Worm (Caenorhabditis elegans) whole organism, L1 larva: Measurements from ENCODE around the gene ptr-24.

Experiments
- F16B12.6 ChIP-seq: fragments of 150-350 bp; optimal IDR thresholded peaks from 2 replicates; lab custom pipeline; 2014; ENCODE audit warnings: missing biosample characterization, missing genetic modification characterization
- Y116A8C.19 ChIP-seq: sonication (generic microtip); optimal IDR thresholded peaks from 2 replicates; lab custom pipeline; 2016; ENCODE audit warnings: missing compliant biosample characterization, missing genetic modification characterization, borderline replicate concordance
- aha-1 ChIP-seq: fragments of 150-350 bp; optimal IDR thresholded peaks from 2 replicates; lab custom pipeline; 2014; ENCODE audit warnings: missing biosample characterization, missing genetic modification characterization
- ama-1 ChIP-seq: fragments of 150-350 bp; optimal IDR thresholded peaks from 2 replicates; lab custom pipeline; 2014
- blmp-1 ChIP-seq: fragments of 150-350 bp; optimal IDR thresholded peaks from 2 replicates; lab custom pipeline; 2014; ENCODE audit warnings: missing biosample characterization, missing genetic modification characterization
- ceh-63 ChIP-seq: fragments of 200-800 bp; sonication (Bioruptor generic); optimal IDR thresholded peaks from 2 replicates; lab custom pipeline; 2018; ENCODE audit warnings: mild to moderate bottlenecking, missing genetic modification characterization, missing compliant biosample characterization
- ceh-8 ChIP-seq: fragments of 200-800 bp; sonication (Bioruptor generic); optimal IDR thresholded peaks from 2 replicates; lab custom pipeline; 2018; ENCODE audit warnings: mild to moderate bottlenecking, missing genetic modification characterization, moderate library complexity, missing compliant biosample characterization
- ceh-88 ChIP-seq: fragments of 200-800 bp; sonication (Bioruptor generic); IDR thresholded peaks from 2 replicates; pipeline ENCODE4 v1.3.6; 2022; ENCODE audit warnings: missing genetic modification characterization, missing compliant biosample characterization
- dsc-1 ChIP-seq: sonication (generic microtip); optimal IDR thresholded peaks from 2 replicates; lab custom pipeline; 2016; ENCODE audit warnings: mild to moderate bottlenecking, missing genetic modification characterization, missing compliant biosample characterization
- efl-1 ChIP-seq, 4 experiments: fragments of 150-350 bp; optimal IDR thresholded peaks in 3 of 4; peaks in 1 of 4; 1 replicate in 1 of 4; 2 replicates in 3 of 4; lab custom pipeline; 2014; ENCODE audit warnings: missing biosample characterization in 2 of 4, missing genetic modification characterization in 2 of 4, missing genetic modification reagents in 2 of 4
- fkh-10 ChIP-seq: sonication (generic microtip); optimal IDR thresholded peaks from 2 replicates; lab custom pipeline; 2017; ENCODE audit warnings: missing biosample characterization, missing genetic modification reagents, missing genetic modification characterization
- fkh-4 ChIP-seq: sonication (generic microtip); optimal IDR thresholded peaks from 2 replicates; lab custom pipeline; 2016; ENCODE audit warnings: missing compliant biosample characterization, missing genetic modification characterization, borderline replicate concordance
- fkh-8 ChIP-seq: sonication (generic microtip); optimal IDR thresholded peaks from 2 replicates; lab custom pipeline; 2016; ENCODE audit warnings: mild to moderate bottlenecking, missing genetic modification characterization, missing compliant biosample characterization
- grh-1 ChIP-seq: fragments of 200-800 bp; sonication (Bioruptor generic); IDR thresholded peaks from 2 replicates; pipeline ENCODE4 v1.3.6; 2022; ENCODE audit warnings: missing genetic modification reagents, missing genetic modification characterization, missing compliant biosample characterization
- hlh-17 ChIP-seq: fragments of 200-800 bp; sonication (Bioruptor generic); optimal IDR thresholded peaks from 2 replicates; lab custom pipeline; 2018; ENCODE audit warnings: missing genetic modification characterization, mild to moderate bottlenecking, missing compliant biosample characterization, moderate library complexity, borderline replicate concordance
- isw-1 ChIP-seq: fragments of 200-800 bp; sonication (Bioruptor generic); IDR thresholded peaks from 2 replicates; pipeline ENCODE4 v1.3.6; 2022; ENCODE audit warnings: missing genetic modification characterization, missing compliant biosample characterization
- jun-1 ChIP-seq: fragments of 150-350 bp; optimal IDR thresholded peaks from 2 replicates; lab custom pipeline; 2014; ENCODE audit warnings: missing biosample characterization, missing genetic modification reagents, missing genetic modification characterization
- lin-13 ChIP-seq: fragments of 150-350 bp; optimal IDR thresholded peaks from 2 replicates; lab custom pipeline; 2014; ENCODE audit warnings: missing biosample characterization, missing genetic modification reagents, missing genetic modification characterization
- lin-14 ChIP-seq: fragments of 200-800 bp; sonication (Bioruptor generic); optimal IDR thresholded peaks from 2 replicates; lab custom pipeline; 2018; ENCODE audit warnings: mild to moderate bottlenecking, missing genetic modification characterization, moderate library complexity, missing compliant biosample characterization
- lir-3 ChIP-seq: sonication (generic microtip); optimal IDR thresholded peaks from 2 replicates; lab custom pipeline; 2016; ENCODE audit warnings: mild to moderate bottlenecking, missing genetic modification characterization, moderate library complexity, missing compliant biosample characterization; ENCODE audit not compliant: poor library complexity
- mef-2 ChIP-seq: fragments of 150-350 bp; optimal IDR thresholded peaks from 2 replicates; lab custom pipeline; 2014; ENCODE audit warnings: missing biosample characterization, missing genetic modification characterization
- mep-1 ChIP-seq: fragments of 150-350 bp; optimal IDR thresholded peaks from 2 replicates; lab custom pipeline; 2014; ENCODE audit warnings: missing biosample characterization, missing genetic modification characterization
- nhr-11 ChIP-seq: fragments of 150-350 bp; optimal IDR thresholded peaks from 2 replicates; lab custom pipeline; 2014; ENCODE audit warnings: missing biosample characterization, missing genetic modification characterization
- nhr-12 ChIP-seq: sonication (generic microtip); optimal IDR thresholded peaks from 2 replicates; lab custom pipeline; 2017; ENCODE audit warnings: missing biosample characterization, missing genetic modification characterization
- nhr-237 ChIP-seq: fragments of 150-350 bp; optimal IDR thresholded peaks from 2 replicates; lab custom pipeline; 2014; ENCODE audit warnings: missing biosample characterization, missing genetic modification characterization
- nhr-71 ChIP-seq: sonication (generic microtip); optimal IDR thresholded peaks from 2 replicates; lab custom pipeline; 2016; ENCODE audit warnings: mild to moderate bottlenecking, missing genetic modification characterization, moderate library complexity, missing compliant biosample characterization
- pax-3 ChIP-seq: fragments of 200-800 bp; sonication (Bioruptor generic); optimal IDR thresholded peaks from 2 replicates; lab custom pipeline; 2018; ENCODE audit warnings: mild to moderate bottlenecking, missing genetic modification characterization, moderate library complexity, missing compliant biosample characterization
- rnt-1 ChIP-seq: sonication (generic microtip); optimal IDR thresholded peaks from 2 replicates; lab custom pipeline; 2016; ENCODE audit warnings: mild to moderate bottlenecking, missing genetic modification characterization, moderate library complexity, missing compliant biosample characterization
- snpc-4 ChIP-seq: fragments of 150-350 bp; optimal IDR thresholded peaks from 2 replicates; lab custom pipeline; 2014; ENCODE audit warnings: missing biosample characterization, missing genetic modification characterization
- sup-37 ChIP-seq: fragments of 200-800 bp; sonication (Bioruptor generic); optimal IDR thresholded peaks from 2 replicates; lab custom pipeline; 2018; ENCODE audit warnings: mild to moderate bottlenecking, missing genetic modification characterization, missing compliant biosample characterization
- swsn-7 ChIP-seq: sonication (generic microtip); optimal IDR thresholded peaks from 2 replicates; lab custom pipeline; 2016; ENCODE audit warnings: missing genetic modification characterization, missing compliant biosample characterization
- tbx-2 ChIP-seq: sonication (generic microtip); optimal IDR thresholded peaks from 2 replicates; lab custom pipeline; 2016; ENCODE audit warnings: missing genetic modification characterization, missing compliant biosample characterization
- tlp-1 ChIP-seq: fragments of 150-350 bp; optimal IDR thresholded peaks from 2 replicates; lab custom pipeline; 2014; ENCODE audit warnings: missing biosample characterization, missing genetic modification characterization
- unc-130 ChIP-seq: fragments of 150-350 bp; optimal IDR thresholded peaks from 2 replicates; lab custom pipeline; 2017; ENCODE audit warnings: missing biosample characterization, missing genetic modification characterization, inconsistent platforms
- unc-62 ChIP-seq: fragments of 150-350 bp; optimal IDR thresholded peaks from 2 replicates; lab custom pipeline; 2014; ENCODE audit warnings: missing biosample characterization, missing genetic modification reagents, missing genetic modification characterization
- unc-98 ChIP-seq: fragments of 200-800 bp; sonication (Bioruptor generic); IDR thresholded peaks from 2 replicates; pipeline ENCODE4 v1.3.6; 2022; ENCODE audit warnings: missing genetic modification characterization, missing compliant biosample characterization
- xbp-1 ChIP-seq: sonication (generic microtip); optimal IDR thresholded peaks from 2 replicates; lab custom pipeline; 2016; ENCODE audit warnings: missing genetic modification characterization, missing compliant biosample characterization
- zag-1 ChIP-seq: fragments of 150-350 bp; optimal IDR thresholded peaks from 2 replicates; lab custom pipeline; 2014; ENCODE audit warnings: missing biosample characterization, missing genetic modification characterization
- ztf-11 ChIP-seq, 2 experiments: sonication (generic microtip); optimal IDR thresholded peaks; 2 replicates each; lab custom pipeline; 2016 to 2017; ENCODE audit warnings: missing genetic modification characterization in 2 of 2, missing biosample characterization in 1 of 2, missing compliant biosample characterization in 1 of 2
- ztf-4 ChIP-seq: fragments of 150-350 bp; optimal IDR thresholded peaks from 2 replicates; lab custom pipeline; 2014; ENCODE audit warnings: missing biosample characterization, missing genetic modification characterization

The ptr-24 gene

ce11 chrX:13293023-13293422, 44.8 kb upstream of the ptr-24 start:
- TF ChIP-seq isw-1 (no peak), xbp-1 (tag; lab: Kevin White, UChicago) (no peak), nhr-11 (tag; lab: Kevin White, UChicago) (no peak)

ce11 chrX:13294669-13295068, 43.2 kb upstream of the ptr-24 start, which contains the start of gene srd-36:
srd-36 (minus strand) TSS chrX:13294769.
- TF ChIP-seq ztf-11 (tag; optimal IDR thresholded peaks at IDR 0.05; lab: Kevin White, UChicago) (no peak), F16B12.6 (no peak), ceh-63 (GFP tag; lab: Kevin White, UChicago) (no peak), mef-2 (tag; lab: Kevin White, UChicago) (no peak), fkh-4 (tag; lab: Kevin White, UChicago) (no peak)

ce11 chrX:13300503-13300902, 37.3 kb upstream of the ptr-24 start, which contains the start of gene srd-39:
srd-39 (minus strand) TSS chrX:13300603.
- TF ChIP-seq efl-1 (optimal IDR thresholded peaks at IDR 0.05; lab: Kevin White, UChicago), result no peak
- peak in 1 of 2 experiments; percentile 74 for TF ChIP-seq efl-1 (GFP tag; optimal IDR thresholded peaks at IDR 0.05 in 1 of 2; lab: Kevin White, UChicago)
- no peak for TF ChIP-seq tbx-2 (tag; lab: Kevin White, UChicago)

DNA sequence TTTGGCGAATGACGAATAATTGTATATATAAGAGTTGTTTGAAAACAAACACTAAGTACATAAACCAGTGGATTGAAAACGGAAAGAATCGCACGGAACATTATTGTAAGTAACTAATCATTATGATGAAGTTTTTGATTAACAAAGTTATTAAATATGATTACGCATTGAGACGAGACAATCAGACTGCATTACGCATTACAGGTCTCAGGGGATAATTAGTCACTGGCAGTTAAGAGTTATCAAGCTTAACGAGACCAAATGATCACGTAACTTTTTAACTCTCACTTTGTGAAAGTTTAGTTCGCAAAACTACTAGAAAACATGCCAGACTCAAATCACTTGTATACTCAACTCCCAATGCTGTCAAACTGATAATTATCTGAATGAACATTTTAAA, 34.5 kb upstream of the ptr-24 start, which contains the start of gene srd-42:
srd-42 (minus strand) TSS at position 101 of the 400 bp plus-strand sequence.
- TF ChIP-seq ceh-8 (GFP tag; lab: Kevin White, UChicago), result peak; percentile 69
- TF ChIP-seq hlh-17 (GFP tag; lab: Kevin White, UChicago), result no peak

- TF ChIP-seq fkh-10 (GFP tag; lab: Kevin White, UChicago) (no peak), ceh-8 (GFP tag; lab: Kevin White, UChicago) (peak; percentile 33), nhr-237 (tag; lab: Kevin White, UChicago) (no peak), lir-3 (tag; lab: Kevin White, UChicago) (no peak), pax-3 (tag; lab: Kevin White, UChicago) (no peak), nhr-71 (no peak), rnt-1 (tag; lab: Kevin White, UChicago) (no peak)
Observed at ce11 chrX:13305779-13306178, 32.0 kb upstream of the ptr-24 start, which contains the start of gene srd-43. srd-43 (minus strand) TSS chrX:13305844.

- TF ChIP-seq zag-1 (tag; lab: Kevin White, UChicago), result no peak
- TF ChIP-seq efl-1 (optimal IDR thresholded peaks at IDR 0.05; lab: Kevin White, UChicago), result peak; percentile 32 to 46
- TF ChIP-seq efl-1 (GFP tag; optimal IDR thresholded peaks at IDR 0.05 in 1 of 2; lab: Kevin White, UChicago), result peak in 1 of 2 experiments; percentile 91
- no peak for TF ChIP-seq aha-1 (tag; lab: Kevin White, UChicago)
- TF ChIP-seq unc-130, result peak; percentile 78
- TF ChIP-seq snpc-4 (tag; lab: Kevin White, UChicago), result peak; percentile 26
- peak; percentile 88 for TF ChIP-seq lin-14
- TF ChIP-seq isw-1, result peak; percentile 25; the same call in 1 of the 2 replicates
- TF ChIP-seq unc-98 (GFP tag; lab: Robert Waterston, UW), result no peak
- TF ChIP-seq blmp-1 (tag; lab: Kevin White, UChicago), result peak; percentile 58
- TF ChIP-seq sup-37 (GFP tag; lab: Kevin White, UChicago), result peak; percentile 7
- peak; percentile 81 for TF ChIP-seq swsn-7 (tag; lab: Kevin White, UChicago)
- TF ChIP-seq ztf-11 (tag; optimal IDR thresholded peaks at IDR 0.05; lab: Kevin White, UChicago), result peak in 1 of 2 experiments; percentile 63
- no peak for TF ChIP-seq unc-62 (GFP tag; lab: Kevin White, UChicago)
- TF ChIP-seq fkh-8 (tag; lab: Kevin White, UChicago), result peak; percentile 80
- no peak for TF ChIP-seq ama-1 (lab: Kevin White, UChicago)
- TF ChIP-seq fkh-10 (GFP tag; lab: Kevin White, UChicago), result peak; percentile 51
- TF ChIP-seq ceh-88 (GFP tag; lab: Robert Waterston, UW), result no peak; the same call in 1 of the 2 replicates
- TF ChIP-seq tbx-2 (tag; lab: Kevin White, UChicago), result peak; percentile 72
- TF ChIP-seq nhr-12, result no peak
- peak; percentile 84 for TF ChIP-seq dsc-1 (tag; lab: Kevin White, UChicago)
- peak; percentile 66 for TF ChIP-seq lin-13 (GFP tag; lab: Kevin White, UChicago)
- no peak for TF ChIP-seq tlp-1 (tag; lab: Kevin White, UChicago)
- TF ChIP-seq mep-1 (tag; lab: Kevin White, UChicago), result peak; percentile 91
- TF ChIP-seq ztf-4 (tag; lab: Kevin White, UChicago), result peak; percentile 60
- peak; percentile 73 for TF ChIP-seq jun-1 (tag; lab: Kevin White, UChicago)
- no peak for TF ChIP-seq Y116A8C.19
- TF ChIP-seq nhr-237 (tag; lab: Kevin White, UChicago), result peak; percentile 4
- no peak for TF ChIP-seq hlh-17 (GFP tag; lab: Kevin White, UChicago)
- TF ChIP-seq grh-1 (GFP tag; lab: Robert Waterston, UW), result no peak
Observed at ce11 chrX:13306869-13307446, 30.9 kb upstream of the ptr-24 start.
